Worm (Caenorhabditis elegans) whole organism, L1 larva: ENCODE data around the gene Y67H2A.7.

Experiments used
- C16A3.4 ChIP-seq: fragments of 150-350 bp; optimal IDR thresholded peaks from 2 replicates; lab custom pipeline; 2014; ENCODE audit warnings: missing biosample characterization, missing genetic modification characterization
- aha-1 ChIP-seq: fragments of 150-350 bp; optimal IDR thresholded peaks from 2 replicates; lab custom pipeline; 2014; ENCODE audit warnings: missing biosample characterization, missing genetic modification characterization
- aly-2 ChIP-seq: fragments of 150-350 bp; optimal IDR thresholded peaks from 2 replicates; lab custom pipeline; 2014; ENCODE audit warnings: missing biosample characterization, missing genetic modification characterization
- blmp-1 ChIP-seq: fragments of 150-350 bp; optimal IDR thresholded peaks from 2 replicates; lab custom pipeline; 2014; ENCODE audit warnings: missing biosample characterization, missing genetic modification characterization
- ceh-63 ChIP-seq: fragments of 200-800 bp; sonication (Bioruptor generic); optimal IDR thresholded peaks from 2 replicates; lab custom pipeline; 2018; ENCODE audit warnings: mild to moderate bottlenecking, missing genetic modification characterization, missing compliant biosample characterization
- ceh-82 ChIP-seq, 3 experiments: fragments of 150-350 bp in 1 of 3; sonication (generic microtip) in 2 of 3; optimal IDR thresholded peaks; 2 replicates each; lab custom pipeline; 2014 to 2017; ENCODE audit warnings: missing biosample characterization in 3 of 3, missing genetic modification characterization in 3 of 3
- ceh-88 ChIP-seq: fragments of 200-800 bp; sonication (Bioruptor generic); IDR thresholded peaks from 2 replicates; pipeline ENCODE4 v1.3.6; 2022; ENCODE audit warnings: missing genetic modification characterization, missing compliant biosample characterization
- ceh-90 ChIP-seq: sonication (generic microtip); optimal IDR thresholded peaks from 2 replicates; lab custom pipeline; 2016; ENCODE audit warnings: missing genetic modification characterization, missing compliant biosample characterization
- efl-1 ChIP-seq, 4 experiments: fragments of 150-350 bp; optimal IDR thresholded peaks in 3 of 4; peaks in 1 of 4; 1 replicate in 1 of 4; 2 replicates in 3 of 4; lab custom pipeline; 2014; ENCODE audit warnings: missing biosample characterization in 2 of 4, missing genetic modification characterization in 2 of 4, missing genetic modification reagents in 2 of 4
- egl-13 ChIP-seq: sonication (generic microtip); optimal IDR thresholded peaks from 2 replicates; lab custom pipeline; 2016; ENCODE audit warnings: missing genotype, missing genetic modification reagents, missing genetic modification characterization, missing compliant biosample characterization
- egl-27 ChIP-seq, 2 experiments: fragments of 150-350 bp in 1 of 2; sonication (generic microtip); optimal IDR thresholded peaks; 3 replicates each; lab custom pipeline; 2017 to 2018; ENCODE audit warnings: missing biosample characterization in 2 of 2, missing genetic modification characterization in 2 of 2, missing genetic modification reagents in 2 of 2
- elt-2 ChIP-seq: sonication (generic microtip); optimal IDR thresholded peaks from 2 replicates; lab custom pipeline; 2016; ENCODE audit warnings: missing genetic modification characterization, mild to moderate bottlenecking, inconsistent platforms, missing compliant biosample characterization, missing genetic modification reagents
- ets-5 ChIP-seq: fragments of 200-800 bp; sonication (Bioruptor generic); IDR thresholded peaks from 2 replicates; pipeline ENCODE4 v1.3.6; 2022; ENCODE audit warnings: missing genetic modification characterization, missing compliant biosample characterization
- grh-1 ChIP-seq: fragments of 200-800 bp; sonication (Bioruptor generic); IDR thresholded peaks from 2 replicates; pipeline ENCODE4 v1.3.6; 2022; ENCODE audit warnings: missing genetic modification reagents, missing genetic modification characterization, missing compliant biosample characterization
- irx-1 ChIP-seq: sonication (generic microtip); optimal IDR thresholded peaks from 2 replicates; lab custom pipeline; 2016; ENCODE audit warnings: missing genetic modification characterization, missing compliant biosample characterization
- jun-1 ChIP-seq: fragments of 150-350 bp; optimal IDR thresholded peaks from 2 replicates; lab custom pipeline; 2014; ENCODE audit warnings: missing biosample characterization, missing genetic modification reagents, missing genetic modification characterization
- lin-13 ChIP-seq: fragments of 150-350 bp; optimal IDR thresholded peaks from 2 replicates; lab custom pipeline; 2014; ENCODE audit warnings: missing biosample characterization, missing genetic modification reagents, missing genetic modification characterization
- lin-15B ChIP-seq: fragments of 150-350 bp; sonication (generic microtip); optimal IDR thresholded peaks from 3 replicates; lab custom pipeline; 2014; ENCODE audit warnings: missing biosample characterization, missing genetic modification characterization
- lin-35 ChIP-seq, 2 experiments: fragments of 150-350 bp; optimal IDR thresholded peaks; 2 replicates each; lab custom pipeline; 2014; ENCODE audit warnings: missing biosample characterization in 2 of 2, missing genetic modification characterization in 2 of 2, missing genetic modification reagents in 2 of 2
- lsy-2 ChIP-seq, 2 experiments: fragments of 150-350 bp; optimal IDR thresholded peaks; 2 replicates each; lab custom pipeline; 2014; ENCODE audit warnings: missing biosample characterization in 2 of 2, missing genetic modification characterization in 2 of 2
- mab-9 ChIP-seq: fragments of 200-800 bp; sonication (Bioruptor generic); IDR thresholded peaks from 2 replicates; pipeline ENCODE4 v1.3.6; 2022; ENCODE audit warnings: missing genetic modification reagents, missing genetic modification characterization, missing compliant biosample characterization
- mdl-1 ChIP-seq, 2 experiments: fragments of 150-350 bp; optimal IDR thresholded peaks; 2 replicates each; lab custom pipeline; 2014 to 2017; ENCODE audit warnings: missing biosample characterization in 2 of 2, missing genetic modification characterization in 2 of 2, inconsistent platforms in 1 of 2
- mep-1 ChIP-seq: fragments of 150-350 bp; optimal IDR thresholded peaks from 2 replicates; lab custom pipeline; 2014; ENCODE audit warnings: missing biosample characterization, missing genetic modification characterization
- nhr-11 ChIP-seq: fragments of 150-350 bp; optimal IDR thresholded peaks from 2 replicates; lab custom pipeline; 2014; ENCODE audit warnings: missing biosample characterization, missing genetic modification characterization
- nhr-12 ChIP-seq: sonication (generic microtip); optimal IDR thresholded peaks from 2 replicates; lab custom pipeline; 2017; ENCODE audit warnings: missing biosample characterization, missing genetic modification characterization
- nhr-19 ChIP-seq: fragments of 200-800 bp; sonication (Bioruptor generic); conservative IDR thresholded peaks from 2 replicates; pipeline ENCODE4 v1.3.6; 2022; ENCODE audit warnings: missing genetic modification characterization, missing compliant biosample characterization
- nhr-237 ChIP-seq: fragments of 150-350 bp; optimal IDR thresholded peaks from 2 replicates; lab custom pipeline; 2014; ENCODE audit warnings: missing biosample characterization, missing genetic modification characterization
- nhr-71 ChIP-seq: sonication (generic microtip); optimal IDR thresholded peaks from 2 replicates; lab custom pipeline; 2016; ENCODE audit warnings: mild to moderate bottlenecking, missing genetic modification characterization, moderate library complexity, missing compliant biosample characterization
- nhr-76 ChIP-seq: sonication (generic microtip); optimal IDR thresholded peaks from 2 replicates; lab custom pipeline; 2017; ENCODE audit warnings: missing biosample characterization, missing genetic modification characterization
- nhr-77 ChIP-seq: fragments of 150-350 bp; optimal IDR thresholded peaks from 2 replicates; lab custom pipeline; 2014; ENCODE audit warnings: missing biosample characterization, missing genetic modification characterization
- nhr-85 ChIP-seq: sonication (generic microtip); peaks from one replicate; lab custom pipeline; 2016; ENCODE audit warnings: missing genetic modification characterization, inconsistent platforms, missing compliant biosample characterization
- nhr-90 ChIP-seq: sonication (generic microtip); optimal IDR thresholded peaks from 2 replicates; lab custom pipeline; 2016; ENCODE audit warnings: mild to moderate bottlenecking, missing genetic modification characterization, missing compliant biosample characterization; ENCODE audit not compliant: poor library complexity
- pag-3 ChIP-seq: sonication (generic microtip); optimal IDR thresholded peaks from 2 replicates; lab custom pipeline; 2017; ENCODE audit warnings: missing genetic modification characterization, mild to moderate bottlenecking, missing compliant biosample characterization, antibody characterized with exemption, borderline replicate concordance; ENCODE audit not compliant: insufficient read depth
- snpc-4 ChIP-seq: fragments of 150-350 bp; optimal IDR thresholded peaks from 2 replicates; lab custom pipeline; 2014; ENCODE audit warnings: missing biosample characterization, missing genetic modification characterization
- snu-23 ChIP-seq: sonication (generic microtip); optimal IDR thresholded peaks from 2 replicates; lab custom pipeline; 2016; ENCODE audit warnings: missing genetic modification characterization, missing compliant biosample characterization
- sup-37 ChIP-seq: fragments of 200-800 bp; sonication (Bioruptor generic); optimal IDR thresholded peaks from 2 replicates; lab custom pipeline; 2018; ENCODE audit warnings: mild to moderate bottlenecking, missing genetic modification characterization, missing compliant biosample characterization
- tbx-2 ChIP-seq: sonication (generic microtip); optimal IDR thresholded peaks from 2 replicates; lab custom pipeline; 2016; ENCODE audit warnings: missing genetic modification characterization, missing compliant biosample characterization
- unc-130 ChIP-seq: fragments of 150-350 bp; optimal IDR thresholded peaks from 2 replicates; lab custom pipeline; 2017; ENCODE audit warnings: missing biosample characterization, missing genetic modification characterization, inconsistent platforms
- unc-62 ChIP-seq: fragments of 150-350 bp; optimal IDR thresholded peaks from 2 replicates; lab custom pipeline; 2014; ENCODE audit warnings: missing biosample characterization, missing genetic modification reagents, missing genetic modification characterization
- unc-98 ChIP-seq: fragments of 200-800 bp; sonication (Bioruptor generic); IDR thresholded peaks from 2 replicates; pipeline ENCODE4 v1.3.6; 2022; ENCODE audit warnings: missing genetic modification characterization, missing compliant biosample characterization
- vab-15 ChIP-seq: sonication (generic microtip); optimal IDR thresholded peaks from 2 replicates; lab custom pipeline; 2017; ENCODE audit warnings: missing genotype, mild to moderate bottlenecking, missing genetic modification characterization, missing compliant biosample characterization
- xbp-1 ChIP-seq: sonication (generic microtip); optimal IDR thresholded peaks from 2 replicates; lab custom pipeline; 2016; ENCODE audit warnings: missing genetic modification characterization, missing compliant biosample characterization
- zip-4 ChIP-seq: fragments of 200-800 bp; sonication (Bioruptor generic); optimal IDR thresholded peaks from 2 replicates; lab custom pipeline; 2018; ENCODE audit warnings: mild to moderate bottlenecking, missing genetic modification characterization, moderate library complexity, missing compliant biosample characterization

Gene Y67H2A.7

ce11 chrIV:13300109-13300508 lies 3.4 kb upstream of the Y67H2A.7 start, which contains the start of gene kdp-1:
Gene kdp-1 (plus strand): TSS chrIV:13300188.
- TF ChIP-seq lin-35 (GFP tag; optimal IDR thresholded peaks at IDR 0.05; lab: Kevin White, UChicago) (no peak), grh-1 (GFP tag; lab: Robert Waterston, UW) (0 out of 2 replicates have a peak, but pooled peaks have one; percentile 7)

DNA sequence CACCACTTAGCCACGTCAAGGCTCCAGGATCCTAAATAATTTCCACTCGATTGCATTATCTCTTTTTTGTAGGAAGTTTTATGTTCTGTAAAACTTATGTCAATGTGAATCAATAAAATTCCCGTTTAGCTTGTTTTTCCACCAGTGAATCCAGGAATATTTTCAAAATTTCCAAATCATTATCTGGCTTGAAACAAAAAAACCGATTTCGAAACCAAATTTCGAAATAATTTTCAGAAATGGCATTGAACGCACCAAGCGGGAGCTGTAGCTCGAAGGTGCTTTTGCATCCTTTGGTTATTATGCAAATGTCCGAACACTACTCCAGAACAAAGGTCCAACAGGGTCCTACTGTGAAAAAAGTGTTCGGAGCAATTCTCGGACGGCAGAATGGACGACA lies 3.0 kb upstream of the Y67H2A.7 start, which contains the start of gene csn-6:
Gene csn-6 (plus strand): TSS at position 234 of the 400 bp plus-strand sequence.
- no peak for TF ChIP-seq aly-2 (tag; lab: Kevin White, UChicago)
- no peak for TF ChIP-seq efl-1 (optimal IDR thresholded peaks at IDR 0.05; lab: Kevin White, UChicago)
- peak in 1 of 2 experiments; percentile 78 for TF ChIP-seq efl-1 (GFP tag; optimal IDR thresholded peaks at IDR 0.05 in 1 of 2; lab: Kevin White, UChicago)

DNA sequence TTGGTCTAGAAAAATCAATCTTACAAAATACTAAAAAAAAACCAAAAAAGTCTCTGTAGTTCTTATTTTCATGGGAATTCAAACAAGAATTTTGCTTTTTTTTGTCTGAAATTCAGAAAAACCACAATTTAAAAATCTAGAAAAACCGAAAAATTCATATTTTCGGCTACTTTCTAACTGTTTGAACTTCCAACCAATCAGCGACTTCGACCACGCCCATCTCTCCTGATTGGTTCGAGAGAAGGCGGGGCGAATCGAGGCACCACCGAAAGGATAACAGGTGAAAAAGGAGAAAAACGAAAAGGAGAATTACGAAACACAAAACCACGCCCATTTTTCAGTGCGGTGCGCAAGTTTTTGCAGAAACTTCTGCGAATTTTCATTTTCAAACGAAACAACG lies 1.2 kb downstream of the Y67H2A.7 start:
- TF ChIP-seq sup-37 (GFP tag; lab: Kevin White, UChicago) (no peak), blmp-1 (tag; lab: Kevin White, UChicago) (no peak), nhr-12 (tag; lab: Kevin White, UChicago) (no peak), ceh-63 (no peak), aha-1 (tag; lab: Kevin White, UChicago) (no peak), pag-3 (no peak), egl-13 (tag; lab: Kevin White, UChicago) (no peak), elt-2 (tag; lab: Kevin White, UChicago) (no peak), ceh-90 (tag; lab: Kevin White, UChicago) (no peak), mab-9 (GFP tag; lab: Robert Waterston, UW) (no peak), ceh-88 (GFP tag; lab: Robert Waterston, UW) (no peak), nhr-237 (tag; lab: Kevin White, UChicago) (no peak)

DNA sequence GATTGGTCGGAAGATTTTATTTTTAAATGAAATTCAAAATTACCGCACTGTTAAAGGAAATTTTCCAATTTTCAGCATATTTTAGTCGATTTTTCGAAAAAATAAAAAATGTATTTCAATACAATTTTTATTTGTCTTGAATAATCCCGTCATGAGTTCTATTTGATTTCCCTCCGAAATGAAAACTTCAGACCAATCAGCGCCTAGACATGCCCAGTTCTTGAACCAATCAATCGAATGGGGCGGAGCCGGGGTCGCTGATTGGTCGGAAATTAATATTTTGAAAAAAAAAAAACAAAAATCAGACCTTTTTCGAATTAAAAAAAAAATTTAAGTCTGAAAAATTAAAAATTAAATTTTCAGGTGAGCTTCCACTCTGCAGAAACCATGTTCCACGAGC lies 6.1 kb downstream of the Y67H2A.7 start:
- TF ChIP-seq unc-98 (GFP tag; lab: Robert Waterston, UW) (no peak), unc-62 (GFP tag; lab: Kevin White, UChicago) (no peak), zip-4 (GFP tag; lab: Kevin White, UChicago) (no peak), xbp-1 (tag; lab: Kevin White, UChicago) (no peak), irx-1 (tag; lab: Kevin White, UChicago) (no peak), nhr-11 (tag; lab: Kevin White, UChicago) (no peak), nhr-77 (tag; lab: Kevin White, UChicago) (no peak), C16A3.4 (tag; lab: Kevin White, UChicago) (no peak), mep-1 (tag; lab: Kevin White, UChicago) (no peak), snpc-4 (tag; lab: Kevin White, UChicago) (no peak), nhr-19 (GFP tag; lab: Robert Waterston, UW) (no peak), aha-1 (tag; lab: Kevin White, UChicago) (no peak), elt-2 (tag; lab: Kevin White, UChicago) (no peak), ceh-88 (GFP tag; lab: Robert Waterston, UW) (no peak), vab-15 (no peak), unc-130 (tag; lab: Kevin White, UChicago) (no peak)
- TF ChIP-seq, all 84 proteins: peak for 0

- TF ChIP-seq snu-23 (GFP tag; lab: Kevin White, UChicago) = peak; percentile 19
- peak in 1 of 2 experiments; percentile 19 for TF ChIP-seq lsy-2 (tag; optimal IDR thresholded peaks at IDR 0.05; lab: Kevin White, UChicago)
- TF ChIP-seq lin-13 (GFP tag; lab: Kevin White, UChicago) = no peak
- peak in 1 of 2 experiments; percentile 0 for TF ChIP-seq mdl-1 (tag; optimal IDR thresholded peaks at IDR 0.05; lab: Kevin White, UChicago)
- no peak for TF ChIP-seq egl-27 (tag; optimal IDR thresholded peaks at IDR 0.05; lab: Kevin White, UChicago)
- peak; percentile 25 for TF ChIP-seq nhr-71
- no peak for TF ChIP-seq nhr-76 (tag; lab: Kevin White, UChicago)
- TF ChIP-seq nhr-90 (tag; lab: Kevin White, UChicago) = no peak
- peak in 1 of 2 experiments; percentile 20 for TF ChIP-seq lin-35 (GFP tag; optimal IDR thresholded peaks at IDR 0.05; lab: Kevin White, UChicago)
- TF ChIP-seq nhr-85 (tag; lab: Kevin White, UChicago) = no peak
- TF ChIP-seq nhr-12 (tag; lab: Kevin White, UChicago) = no peak
- no peak for TF ChIP-seq irx-1 (tag; lab: Kevin White, UChicago)
- no peak for TF ChIP-seq xbp-1 (tag; lab: Kevin White, UChicago)
- TF ChIP-seq lin-15B (tag; lab: Kevin White, UChicago) = no peak
- TF ChIP-seq ets-5 = no peak
- peak; percentile 0 to 7 for TF ChIP-seq efl-1 (optimal IDR thresholded peaks at IDR 0.05; lab: Kevin White, UChicago)
- TF ChIP-seq efl-1 (GFP tag; optimal IDR thresholded peaks at IDR 0.05 in 1 of 2; lab: Kevin White, UChicago) = no peak
- no peak for TF ChIP-seq ceh-82 (tag; optimal IDR thresholded peaks at IDR 0.05; lab: Kevin White, UChicago)
- TF ChIP-seq jun-1 = no peak
- no peak for TF ChIP-seq tbx-2
Observed at ce11 chrIV:13311331-13312034, 7.9 kb downstream of the Y67H2A.7 start.
